Fruit fly (Drosophila melanogaster) whole organism, embryonic: ENCODE measurements around the gene CG7029.
A peak's percentile ranks its signal among the peaks of the same experiment; 100 is the strongest.

ENCODE experiments used
- Ada2b ChIP-seq: fragments of 200-800 bp; sonication (Bioruptor generic); IDR thresholded peaks from 2 replicates; pipeline ENCODE4 v1.3.6; 2022; ENCODE audit warnings: missing biosample characterization, missing genetic modification characterization
- BEAF-32 ChIP-seq: fragments of 200-800 bp; sonication (Bioruptor generic); optimal IDR thresholded peaks from 3 replicates; lab custom pipeline; 2017; ENCODE audit warnings: missing biosample characterization, missing genetic modification characterization, mild to moderate bottlenecking, moderate library complexity, missing genetic modification reagents
- Bgb ChIP-seq: fragments of 200-800 bp; sonication (Bioruptor generic); IDR thresholded peaks from 2 replicates; pipeline ENCODE4 v1.3.6; 2022; ENCODE audit warnings: missing biosample characterization, missing genetic modification characterization; ENCODE audit not compliant: partially characterized antibody
- CG10209 ChIP-seq: fragments of 200-800 bp; sonication (Bioruptor generic); optimal IDR thresholded peaks from 3 replicates; lab custom pipeline; 2017; ENCODE audit warnings: missing biosample characterization, mild to moderate bottlenecking, missing genetic modification characterization, missing genetic modification reagents
- CG13287 ChIP-seq: fragments of 200-800 bp; sonication (Bioruptor generic); IDR thresholded peaks from 2 replicates; pipeline ENCODE4 v1.3.6; 2022; ENCODE audit warnings: missing biosample characterization, missing genetic modification characterization; ENCODE audit not compliant: partially characterized antibody
- CG15011 ChIP-seq: fragments of 200-800 bp; sonication (Bioruptor generic); optimal IDR thresholded peaks from 3 replicates; lab custom pipeline; 2018; ENCODE audit warnings: missing biosample characterization, mild to moderate bottlenecking, missing genetic modification characterization
- CG15514 ChIP-seq: fragments of 200-800 bp; sonication (Bioruptor generic); optimal IDR thresholded peaks from 3 replicates; lab custom pipeline; 2017; ENCODE audit warnings: missing biosample characterization, missing genetic modification characterization, mild to moderate bottlenecking, moderate library complexity, missing genetic modification reagents
- CG1603 ChIP-seq: fragments of 200-800 bp; sonication (Bioruptor generic); optimal IDR thresholded peaks from 2 replicates; lab custom pipeline; 2019; ENCODE audit warnings: missing biosample characterization, mild to moderate bottlenecking, missing genetic modification characterization, moderate library complexity
- CG16813 ChIP-seq: fragments of 200-800 bp; sonication (Bioruptor generic); IDR thresholded peaks from 3 replicates; pipeline ENCODE4 v1.3.6; 2022; ENCODE audit warnings: missing biosample characterization, missing genetic modification characterization; ENCODE audit not compliant: partially characterized antibody
- CG16815 ChIP-seq: fragments of 200-800 bp; sonication (Bioruptor generic); optimal IDR thresholded peaks from 3 replicates; lab custom pipeline; 2017; ENCODE audit warnings: missing biosample characterization, mild to moderate bottlenecking, missing genetic modification characterization
- CG17568 ChIP-seq: fragments of 200-800 bp; sonication (Bioruptor generic); optimal IDR thresholded peaks from 2 replicates; lab custom pipeline; 2018; ENCODE audit warnings: missing biosample characterization, mild to moderate bottlenecking, missing genetic modification characterization, moderate library complexity
- CG17912 ChIP-seq: fragments of 200-800 bp; sonication (Bioruptor generic); optimal IDR thresholded peaks from 2 replicates; lab custom pipeline; 2018; ENCODE audit warnings: missing biosample characterization, mild to moderate bottlenecking, missing genetic modification characterization
- CG2116 ChIP-seq: fragments of 200-800 bp; sonication (Bioruptor generic); optimal IDR thresholded peaks from 3 replicates; lab custom pipeline; 2018; ENCODE audit warnings: missing biosample characterization, mild to moderate bottlenecking, missing genetic modification characterization
- CG34422 ChIP-seq: fragments of 200-800 bp; sonication (Bioruptor generic); IDR thresholded peaks from 3 replicates; pipeline ENCODE4 v1.3.6; 2022; ENCODE audit warnings: missing biosample characterization, missing genetic modification characterization
- CG3995 ChIP-seq: fragments of 200-800 bp; sonication (Bioruptor generic); optimal IDR thresholded peaks from 3 replicates; lab custom pipeline; 2016; ENCODE audit warnings: missing biosample characterization, missing genetic modification characterization
- CG6254 ChIP-seq: fragments of 200-800 bp; sonication (Bioruptor generic); optimal IDR thresholded peaks from 3 replicates; lab custom pipeline; 2017; ENCODE audit warnings: mild to moderate bottlenecking, missing biosample characterization, missing genetic modification reagents, missing genetic modification characterization
- CG7357 ChIP-seq: fragments of 200-800 bp; sonication (Bioruptor generic); IDR thresholded peaks from 3 replicates; pipeline ENCODE4 v1.3.6; 2022; ENCODE audit warnings: missing biosample characterization, missing genetic modification characterization
- CG7987 ChIP-seq: fragments of 200-800 bp; sonication (Bioruptor generic); optimal IDR thresholded peaks from 2 replicates; lab custom pipeline; 2018; ENCODE audit warnings: missing biosample characterization, mild to moderate bottlenecking, missing genetic modification characterization, moderate library complexity
- CG8388 ChIP-seq: fragments of 200-800 bp; sonication (Bioruptor generic); optimal IDR thresholded peaks from 2 replicates; lab custom pipeline; 2019; ENCODE audit warnings: missing biosample characterization, mild to moderate bottlenecking, missing genetic modification characterization, moderate library complexity
- CG9797 ChIP-seq: fragments of 200-800 bp; sonication (Bioruptor generic); optimal IDR thresholded peaks from 3 replicates; lab custom pipeline; 2018; ENCODE audit warnings: missing biosample characterization, mild to moderate bottlenecking, missing genetic modification characterization
- Dp ChIP-seq: fragments of 200-800 bp; sonication (Bioruptor generic); optimal IDR thresholded peaks from 2 replicates; lab custom pipeline; 2018; ENCODE audit warnings: missing biosample characterization, mild to moderate bottlenecking, missing genetic modification characterization, moderate library complexity
- Dref ChIP-seq: fragments of 200-800 bp; sonication (Bioruptor generic); IDR thresholded peaks from 2 replicates; pipeline ENCODE4 v1.3.6; 2022; ENCODE audit warnings: missing biosample characterization, missing genetic modification characterization
- Ets97D ChIP-seq: fragments of 200-800 bp; sonication (Bioruptor generic); optimal IDR thresholded peaks from 3 replicates; lab custom pipeline; 2016; ENCODE audit warnings: missing biosample characterization, missing genetic modification characterization
- Med ChIP-seq: fragments of 200-800 bp; sonication (Bioruptor generic); peaks from one replicate; lab custom pipeline; 2016; ENCODE audit warnings: missing biosample characterization, missing genetic modification characterization, mild to moderate bottlenecking, inconsistent platforms, moderate library complexity
- Pdp1 ChIP-seq, 2 experiments: fragments of 200-800 bp; sonication (Bioruptor generic); optimal IDR thresholded peaks; 3 replicates each; lab custom pipeline; 2016; ENCODE audit warnings: missing biosample characterization in 2 of 2, missing genetic modification characterization in 2 of 2, mild to moderate bottlenecking in 1 of 2, moderate library complexity in 1 of 2
- Scr ChIP-seq: fragments of 200-800 bp; sonication (Bioruptor generic); IDR thresholded peaks from 2 replicates; pipeline ENCODE4 v1.3.6; 2022; ENCODE audit warnings: missing biosample characterization, missing genetic modification characterization; ENCODE audit not compliant: partially characterized antibody
- Sry-δ ChIP-seq: fragments of 200-800 bp; sonication (Bioruptor generic); optimal IDR thresholded peaks from 2 replicates; lab custom pipeline; 2016; ENCODE audit warnings: missing biosample characterization, missing genetic modification characterization
- TFAM ChIP-seq: fragments of 200-800 bp; sonication (Bioruptor generic); optimal IDR thresholded peaks from 2 replicates; lab custom pipeline; 2017; ENCODE audit warnings: missing biosample characterization, missing genetic modification characterization, inconsistent platforms
- Tbp ChIP-seq: fragments of >200 bp; optimal IDR thresholded peaks from 2 replicates; lab custom pipeline; 2018; ENCODE audit warnings: missing biosample characterization, missing genetic modification characterization
- amos ChIP-seq: fragments of 200-800 bp; sonication (Bioruptor generic); IDR thresholded peaks from 2 replicates; pipeline ENCODE4 v1.3.6; 2022; ENCODE audit warnings: missing biosample characterization, missing genetic modification characterization; ENCODE audit not compliant: partially characterized antibody
- ato ChIP-seq: fragments of 200-800 bp; sonication (Bioruptor generic); IDR thresholded peaks from 2 replicates; pipeline ENCODE4 v1.3.6; 2022; ENCODE audit warnings: missing biosample characterization, missing genetic modification characterization; ENCODE audit not compliant: partially characterized antibody
- bbx ChIP-seq: fragments of 200-800 bp; sonication (Bioruptor generic); IDR thresholded peaks from 2 replicates; pipeline ENCODE4 v1.3.6; 2022; ENCODE audit warnings: missing biosample characterization, missing genetic modification characterization; ENCODE audit not compliant: partially characterized antibody
- cato ChIP-seq: fragments of 200-800 bp; sonication (Bioruptor generic); optimal IDR thresholded peaks from 2 replicates; lab custom pipeline; 2016; ENCODE audit warnings: missing biosample characterization, missing genetic modification characterization, borderline replicate concordance
- chm ChIP-seq: fragments of 200-800 bp; sonication (Bioruptor generic); IDR thresholded peaks from 2 replicates; pipeline ENCODE4 v1.3.6; 2022; ENCODE audit warnings: missing biosample characterization, missing genetic modification characterization
- crp ChIP-seq, 2 experiments: fragments of 200-800 bp; sonication (Bioruptor generic); optimal IDR thresholded peaks; 2 replicates in 1 of 2; 3 replicates in 1 of 2; lab custom pipeline; 2017; ENCODE audit warnings: missing biosample characterization in 2 of 2, missing genetic modification characterization in 2 of 2, mild to moderate bottlenecking in 1 of 2, moderate library complexity in 1 of 2
- exex ChIP-seq: fragments of 200-800 bp; sonication (Bioruptor generic); optimal IDR thresholded peaks from 4 replicates; lab custom pipeline; 2018; ENCODE audit warnings: missing biosample characterization, mild to moderate bottlenecking, missing genetic modification characterization, moderate library complexity
- gcm ChIP-seq: fragments of 200-800 bp; sonication (Bioruptor generic); optimal IDR thresholded peaks from 2 replicates; lab custom pipeline; 2019; ENCODE audit warnings: missing biosample characterization, mild to moderate bottlenecking, missing genetic modification characterization, moderate library complexity
- hkb ChIP-seq, 2 experiments: fragments of 200-800 bp in 1 of 2; fragments of >200 bp in 1 of 2; sonication (Bioruptor generic) in 1 of 2; IDR thresholded peaks in 1 of 2; optimal IDR thresholded peaks in 1 of 2; 2 replicates each; pipeline versions ENCODE4 v1.3.6 to Lab custom; 2017 to 2022; ENCODE audit warnings: missing biosample characterization in 1 of 2, missing genetic modification characterization in 1 of 2
- insv ChIP-seq, 2 experiments: fragments of 200-800 bp; sonication (Bioruptor generic); optimal IDR thresholded peaks; 3 replicates each; lab custom pipeline; 2016 to 2018; ENCODE audit warnings: missing biosample characterization in 2 of 2, missing genetic modification characterization in 2 of 2
- kah ChIP-seq: fragments of 200-800 bp; sonication (Bioruptor generic); optimal IDR thresholded peaks from 2 replicates; lab custom pipeline; 2018; ENCODE audit warnings: missing biosample characterization, mild to moderate bottlenecking, missing genetic modification characterization
- knrl ChIP-seq: fragments of 200-800 bp; sonication (Bioruptor generic); IDR thresholded peaks from 3 replicates; pipeline ENCODE4 v1.3.6; 2022; ENCODE audit warnings: missing biosample characterization, missing genetic modification characterization; ENCODE audit not compliant: partially characterized antibody
- maf-S ChIP-seq: fragments of 200-800 bp; sonication (Bioruptor generic); optimal IDR thresholded peaks from 2 replicates; lab custom pipeline; 2016; ENCODE audit warnings: missing biosample characterization, missing genetic modification characterization
- phol ChIP-seq: fragments of 200-800 bp; sonication (Bioruptor generic); optimal IDR thresholded peaks from 3 replicates; lab custom pipeline; 2018; ENCODE audit warnings: missing biosample characterization, mild to moderate bottlenecking, missing genetic modification characterization, moderate library complexity
- sens ChIP-seq: fragments of 200-800 bp; sonication (Bioruptor generic); peaks from one replicate; lab custom pipeline; 2016; ENCODE audit warnings: missing biosample characterization, missing genetic modification characterization
- stwl ChIP-seq: fragments of 200-800 bp; sonication (Bioruptor generic); optimal IDR thresholded peaks from 3 replicates; lab custom pipeline; 2018; ENCODE audit warnings: missing biosample characterization, mild to moderate bottlenecking, missing genetic modification characterization, moderate library complexity
- unc-4 ChIP-seq: fragments of 200-800 bp; sonication (Bioruptor generic); IDR thresholded peaks from 2 replicates; pipeline ENCODE4 v1.3.6; 2022; ENCODE audit warnings: missing biosample characterization, missing genetic modification characterization; ENCODE audit not compliant: partially characterized antibody

Gene CG7029

DNA sequence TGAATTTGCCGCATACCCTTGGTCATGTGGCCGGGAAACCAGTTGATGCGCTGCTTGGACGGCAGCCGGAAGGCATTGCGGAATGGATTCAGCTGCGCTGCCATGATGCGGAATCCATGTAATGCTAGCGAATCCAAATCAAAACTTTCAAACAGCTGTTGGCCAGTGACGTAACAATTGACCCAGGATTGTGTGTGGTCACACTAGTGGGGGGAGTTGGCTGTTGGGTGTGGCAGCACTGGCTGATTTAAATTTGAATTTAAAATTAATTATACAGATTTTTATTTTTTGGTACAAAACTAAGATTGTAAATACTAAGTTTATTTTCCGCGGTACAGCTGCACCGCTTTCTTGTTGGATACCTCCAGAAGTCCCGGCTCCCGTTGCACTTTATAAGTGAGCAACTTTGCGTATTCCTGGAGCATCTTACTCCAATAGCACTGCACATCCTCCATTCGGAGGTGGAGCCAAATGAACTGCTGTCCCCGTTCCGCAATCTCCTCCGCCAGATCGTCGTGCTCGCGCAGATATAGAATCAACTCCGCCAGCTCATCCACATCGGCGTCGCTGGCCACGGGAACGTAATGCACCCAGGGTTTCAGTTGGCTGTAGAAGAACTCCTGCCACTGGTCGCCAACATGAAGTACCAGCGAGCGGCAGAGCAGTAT lies 3.1 kb upstream of the CG7029 start, which contains the start of gene CG17141 (continued):
- TF ChIP-seq CG7987 (GFP tag; lab: Kevin White, UChicago) (peak; percentile 41), CG17568 (GFP tag; lab: Kevin White, UChicago) (no peak), CG3995 (GFP tag; lab: Kevin White, UChicago) (peak; percentile 77), unc-4 (GFP tag; lab: Robert Waterston, UW) (peak; percentile 47), Scr (GFP tag; lab: Robert Waterston, UW) (peak; percentile 31; the same call in 1 of the 2 replicates), Dref (GFP tag; lab: Robert Waterston, UW) (peak; percentile 38; the same call in 1 of the 2 replicates), sens (GFP tag; lab: Kevin White, UChicago) (peak; percentile 74), Pdp1 (GFP tag; optimal IDR thresholded peaks at IDR 0.05; lab: Kevin White, UChicago) (peak in 1 of 2 experiments; percentile 99), CG6254 (GFP tag; lab: Kevin White, UChicago) (no peak), CG1603 (peak; percentile 57), amos (GFP tag; lab: Robert Waterston, UW) (peak; percentile 40; the same call in 1 of the 2 replicates), Sry-δ (GFP tag; lab: Kevin White, UChicago) (peak; percentile 23), CG2116 (GFP tag; lab: Kevin White, UChicago) (peak; percentile 32), Ada2b (GFP tag; lab: Robert Waterston, UW) (no peak), Tbp (no peak), ato (GFP tag; lab: Robert Waterston, UW) (peak; percentile 61), gcm (no peak), knrl (GFP tag; lab: Robert Waterston, UW) (peak; percentile 43; the same call in 1 of the 3 replicates), crp (GFP tag; optimal IDR thresholded peaks at IDR 0.05; lab: Kevin White, UChicago) (peak; percentile 71 to 96), CG15011 (GFP tag; lab: Kevin White, UChicago) (no peak), maf-S (GFP tag; lab: Kevin White, UChicago) (no peak), Ets97D (GFP tag; lab: Kevin White, UChicago) (peak; percentile 31), CG13287 (peak; percentile 60), CG10209 (GFP tag; lab: Kevin White, UChicago) (no peak), kah (GFP tag; lab: Kevin White, UChicago) (peak; percentile 25), CG16815 (GFP tag; lab: Kevin White, UChicago) (no peak), TFAM (GFP tag; lab: Kevin White, UChicago) (no peak), CG34422 (GFP tag; lab: Robert Waterston, UW) (peak; percentile 28; the same call in 1 of the 3 replicates), Dp (peak; percentile 97), exex (tag; lab: Kevin White, UChicago) (no peak), Med (peak; percentile 73), CG17912 (GFP tag; lab: Kevin White, UChicago) (no peak), chm (peak; percentile 30; the same call in 1 of the 2 replicates), CG7357 (no peak), stwl (tag; lab: Kevin White, UChicago) (peak; percentile 26), insv (GFP tag; optimal IDR thresholded peaks at IDR 0.05; lab: Kevin White, UChicago) (no peak), phol (tag; lab: Kevin White, UChicago) (peak; percentile 32), hkb (optimal IDR thresholded peaks at IDR 0.05; lab: Kevin White, UChicago) (no peak), hkb (GFP tag; IDR thresholded peaks at IDR 0.05; lab: Robert Waterston, UW) (peak; percentile 40), CG16813 (GFP tag; lab: Robert Waterston, UW) (peak; percentile 35; the same call in 1 of the 3 replicates), bbx (GFP tag; lab: Robert Waterston, UW) (0 out of 2 replicates have a peak, but pooled peaks have one; percentile 28), CG8388 (no peak), Bgb (GFP tag; lab: Robert Waterston, UW) (peak; percentile 45; the same call in 1 of the 2 replicates), CG15514 (GFP tag; lab: Kevin White, UChicago) (peak; percentile 72), cato (no peak), CG9797 (GFP tag; lab: Kevin White, UChicago) (peak; percentile 52), BEAF-32 (peak; percentile 39)
